Worm (Caenorhabditis elegans): Measurements from ENCODE around the gene F13E9.12.

The F13E9.12 gene

DNA sequence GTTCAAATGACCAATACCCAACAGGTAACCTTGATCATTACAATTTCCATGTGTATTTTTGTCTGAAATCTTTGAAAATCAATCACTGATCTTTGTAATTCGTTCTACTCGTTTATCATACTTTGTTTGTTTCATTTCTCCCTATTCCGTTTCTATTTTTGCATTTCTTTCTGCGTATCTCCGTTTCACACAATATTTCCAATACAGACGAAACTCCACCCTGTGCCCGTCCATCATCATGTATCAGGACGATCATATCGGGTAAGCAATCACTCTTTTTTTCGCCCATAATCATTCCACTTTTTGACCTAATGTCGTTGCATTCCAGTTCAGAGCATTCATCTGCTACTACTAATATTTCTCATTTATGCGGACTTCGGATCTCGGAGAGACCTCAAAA lies 35.3 kb upstream of the F13E9.12 start, which contains the start of gene pyk-2:
Gene pyk-2, plus strand, starts transcription at position 206 of the 400 bp plus-strand sequence.
- peak; percentile 73 for TF ChIP-seq nhr-28 (tag; optimal IDR thresholded peaks at IDR 0.05)
- no peak for TF ChIP-seq pha-4 (GFP tag; IDR thresholded peaks at IDR 0.05)
- TF ChIP-seq pha-4 (tag; optimal IDR thresholded peaks at IDR 0.05): no peak
- peak; percentile 63 for TF ChIP-seq hlh-30 (tag; optimal IDR thresholded peaks at IDR 0.05; ENCODE audit: insufficient read depth)
- peak; percentile 7 for TF ChIP-seq nhr-48 (tag; optimal IDR thresholded peaks at IDR 0.05)
- peak; percentile 36 for TF ChIP-seq T20F7.1 (GFP tag; optimal IDR thresholded peaks at IDR 0.05)
- peak; percentile 41 for TF ChIP-seq nhr-77 (tag; optimal IDR thresholded peaks at IDR 0.05)
- no peak for TF ChIP-seq T26A8.4 (GFP tag; IDR thresholded peaks at IDR 0.05)
- TF ChIP-seq F44E2.7 (GFP tag; IDR thresholded peaks at IDR 0.05): no peak
- TF ChIP-seq hlh-11 (tag; optimal IDR thresholded peaks at IDR 0.05): peak; percentile 82
- TF ChIP-seq pqm-1 (tag; optimal IDR thresholded peaks at IDR 0.05): peak; percentile 65
- peak in 1 of 2 experiments; percentile 37 for TF ChIP-seq mdl-1 (tag; optimal IDR thresholded peaks at IDR 0.05)
- peak; percentile 77 for TF ChIP-seq dve-1 (tag; optimal IDR thresholded peaks at IDR 0.05; ENCODE audit: insufficient read depth)
- TF ChIP-seq php-3 (GFP tag; IDR thresholded peaks at IDR 0.05): 0 out of 2 replicates have a peak, but pooled peaks have one; percentile 39
- TF ChIP-seq daf-16 (GFP tag; optimal IDR thresholded peaks at IDR 0.05): no peak
- peak; percentile 80 for TF ChIP-seq daf-16 (tag; optimal IDR thresholded peaks at IDR 0.05)

- TF ChIP-seq vab-7 (GFP tag; IDR thresholded peaks at IDR 0.05) (no peak), rbr-2 (tag; optimal IDR thresholded peaks at IDR 0.05) (no peak), lin-1 (GFP tag; IDR thresholded peaks at IDR 0.05) (no peak), ama-1 (optimal IDR thresholded peaks at IDR 0.05) (no peak), madf-5 (GFP tag; IDR thresholded peaks at IDR 0.05) (no peak), egl-27 (tag; optimal IDR thresholded peaks at IDR 0.05) (no peak), lir-3 (tag; optimal IDR thresholded peaks at IDR 0.05) (no peak), lin-13 (GFP tag; optimal IDR thresholded peaks at IDR 0.05) (no peak), F44E2.7 (GFP tag; IDR thresholded peaks at IDR 0.05) (no peak), lin-38 (GFP tag; IDR thresholded peaks at IDR 0.05) (no peak), php-3 (GFP tag; IDR thresholded peaks at IDR 0.05) (no peak), pha-4 (GFP tag; IDR thresholded peaks at IDR 0.05) (no peak), pha-4 (tag; optimal IDR thresholded peaks at IDR 0.05) (no peak), nhr-10 (tag; optimal IDR thresholded peaks at IDR 0.05) (no peak), zip-2 (tag; optimal IDR thresholded peaks at IDR 0.05) (no peak), nhr-42 (GFP tag; IDR thresholded peaks at IDR 0.05) (no peak)
Observed at ce11 chrIV:10909206-10909605, 34.8 kb upstream of the F13E9.12 start, which contains the start of gene ZK596.2. Gene ZK596.2, minus strand, starts transcription at chrIV:10909306.

DNA sequence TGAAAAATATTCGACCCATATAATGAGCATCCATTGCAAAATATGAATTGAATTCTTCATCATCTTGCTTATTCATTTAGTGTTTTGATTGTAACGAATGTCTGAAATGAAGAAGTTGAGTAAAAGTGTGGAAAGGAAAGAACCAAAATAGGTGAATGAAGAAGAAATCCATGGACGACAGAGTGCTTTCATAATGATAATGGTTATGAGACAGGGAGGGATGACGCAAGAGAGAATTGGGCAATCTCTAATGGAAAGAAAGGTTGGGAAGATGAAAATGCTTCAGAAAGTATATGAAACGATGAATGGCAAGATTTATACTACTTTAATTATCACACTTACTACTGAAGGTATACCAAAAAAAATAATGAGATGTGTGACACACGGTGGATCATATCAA lies 29.9 kb upstream of the F13E9.12 start, which contains the start of gene ZK596.3:
Gene ZK596.3, minus strand, starts transcription at position 101 of the 400 bp plus-strand sequence.
- TF ChIP-seq F49E8.2 (tag; optimal IDR thresholded peaks at IDR 0.05; ENCODE audit: borderline replicate concordance) (no peak), duxl-1 (tag; optimal IDR thresholded peaks at IDR 0.05; ENCODE audit: poor library complexity) (no peak), php-3 (GFP tag; IDR thresholded peaks at IDR 0.05) (no peak), lin-13 (GFP tag; optimal IDR thresholded peaks at IDR 0.05) (no peak), F44E2.7 (GFP tag; IDR thresholded peaks at IDR 0.05) (no peak), unc-62 (GFP tag; optimal IDR thresholded peaks at IDR 0.05 in 1 of 2) (no peak), unc-62 (tag; optimal IDR thresholded peaks at IDR 0.05) (no peak), ZK546.5 (tag; optimal IDR thresholded peaks at IDR 0.05) (no peak), nhr-25 (tag; optimal IDR thresholded peaks at IDR 0.05; ENCODE audit: borderline replicate concordance, insufficient read depth) (no peak), gei-8 (GFP tag; optimal IDR thresholded peaks at IDR 0.05) (no peak), dmd-6 (GFP tag; IDR thresholded peaks at IDR 0.05) (no peak), tra-1 (GFP tag; IDR thresholded peaks at IDR 0.05) (no peak), mes-2 (tag; optimal IDR thresholded peaks at IDR 0.05; ENCODE audit: poor library complexity, severe bottlenecking) (no peak), spr-3 (GFP tag; optimal IDR thresholded peaks at IDR 0.05) (no peak), F26F4.8 (GFP tag; conservative IDR thresholded peaks at IDR 0.05) (no peak), nhr-48 (tag; optimal IDR thresholded peaks at IDR 0.05) (no peak), egl-43 (GFP tag; IDR thresholded peaks at IDR 0.05) (no peak), fkh-10 (GFP tag; optimal IDR thresholded peaks at IDR 0.05) (no peak), madf-9 (GFP tag; conservative IDR thresholded peaks at IDR 0.05) (no peak)

Measured in whole organism, L4 larva.